Worm (Caenorhabditis elegans) whole organism, L4 larva: ENCODE results near the gene hsp-6.

ENCODE experiments used
- aly-2 ChIP-seq: sonication (generic microtip); optimal IDR thresholded peaks from 2 replicates; lab custom pipeline; 2018; ENCODE audit warnings: missing biosample characterization, missing genetic modification characterization
- egl-43 ChIP-seq: fragments of 200-800 bp; sonication (Bioruptor generic); IDR thresholded peaks from 2 replicates; pipeline ENCODE4 v1.3.6; 2022; ENCODE audit warnings: missing genetic modification reagents, missing genetic modification characterization, missing compliant biosample characterization
- fos-1 ChIP-seq: fragments of 150-350 bp; optimal IDR thresholded peaks from 2 replicates; lab custom pipeline; 2014; ENCODE audit warnings: missing biosample characterization, missing genetic modification characterization
- lin-13 ChIP-seq: fragments of 150-350 bp; optimal IDR thresholded peaks from 2 replicates; lab custom pipeline; 2014; ENCODE audit warnings: missing biosample characterization, missing genetic modification reagents, missing genetic modification characterization
- lsy-2 ChIP-seq, 2 experiments: fragments of 150-350 bp in 1 of 2; sonication (generic microtip) in 1 of 2; optimal IDR thresholded peaks; 2 replicates each; lab custom pipeline; 2014 to 2017; ENCODE audit warnings: missing biosample characterization in 2 of 2, missing genetic modification characterization in 2 of 2
- mep-1 ChIP-seq: fragments of 150-350 bp; sonication (generic microtip); optimal IDR thresholded peaks from 3 replicates; lab custom pipeline; 2014; ENCODE audit warnings: missing biosample characterization, missing genetic modification characterization
- nhr-11 ChIP-seq: fragments of 150-350 bp; optimal IDR thresholded peaks from 2 replicates; lab custom pipeline; 2014; ENCODE audit warnings: missing biosample characterization, missing genetic modification characterization
- vab-7 ChIP-seq: fragments of 200-800 bp; sonication (Bioruptor generic); IDR thresholded peaks from 2 replicates; pipeline ENCODE4 v1.3.6; 2022; ENCODE audit warnings: missing genetic modification reagents, missing genetic modification characterization, missing compliant biosample characterization

- TF ChIP-seq fos-1 (no peak), mep-1 (no peak), nhr-11 (tag; lab: Kevin White, UChicago) (no peak), lin-13 (no peak), vab-7 (no peak), aly-2 (tag; lab: Kevin White, UChicago) (no peak), egl-43 (GFP tag; lab: Robert Waterston, UW) (no peak), lsy-2 (tag; optimal IDR thresholded peaks at IDR 0.05; lab: Kevin White, UChicago) (no peak)
These were observed 31.0 kb upstream of the hsp-6 start for ce11 chrV:4857561-4857960.
